Worm (Caenorhabditis elegans): ENCODE data around the gene ebp-2.

ebp-2 gene

ce11 chrII:11440265-11440664 is 2.3 kb upstream of the ebp-2 start, which contains the start of gene VW02B12L.2:
TSS of gene VW02B12L.2 (minus strand) at chrII:11440329.
- peak; percentile 21 for TF ChIP-seq hmg-4 (GFP tag; optimal IDR thresholded peaks at IDR 0.05)
- TF ChIP-seq ets-7 (tag; optimal IDR thresholded peaks at IDR 0.05), result no peak
- TF ChIP-seq scrt-1 (GFP tag; IDR thresholded peaks at IDR 0.05), result no peak
- no peak for TF ChIP-seq pes-1 (GFP tag; IDR thresholded peaks at IDR 0.05)
- TF ChIP-seq ama-1 (optimal IDR thresholded peaks at IDR 0.05), result no peak

DNA sequence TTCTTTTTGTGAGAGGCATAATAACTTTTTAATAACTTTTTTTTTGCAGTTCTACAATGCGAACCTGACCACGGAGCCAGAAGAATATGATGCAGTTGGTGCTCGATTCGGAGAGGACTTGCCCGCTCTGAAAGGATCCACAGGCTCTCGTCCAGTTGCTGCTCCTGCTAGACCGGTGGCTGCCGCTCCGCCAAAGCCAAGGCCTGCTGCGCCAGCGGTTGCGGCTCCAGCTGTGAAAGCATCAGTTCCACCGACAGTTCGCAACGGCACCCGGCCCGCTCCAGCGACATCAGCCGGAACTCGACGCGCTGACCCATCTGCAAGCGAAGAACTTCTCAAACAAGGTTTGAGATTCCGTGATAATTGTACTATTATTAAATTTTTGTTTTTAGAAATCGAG is 603 bp downstream of the ebp-2 start:
- no peak for TF ChIP-seq flt-1 (GFP tag; IDR thresholded peaks at IDR 0.05)
- TF ChIP-seq hnd-1 (tag; optimal IDR thresholded peaks at IDR 0.05), result no peak
- no peak for TF ChIP-seq pes-1 (GFP tag; IDR thresholded peaks at IDR 0.05)
- TF ChIP-seq ets-7 (tag; optimal IDR thresholded peaks at IDR 0.05), result no peak
- no peak for TF ChIP-seq tra-4 (tag; optimal IDR thresholded peaks at IDR 0.05)
- no peak for TF ChIP-seq sea-1 (GFP tag; conservative IDR thresholded peaks at IDR 0.05)

- TF ChIP-seq hmbx-1 (tag; optimal IDR thresholded peaks at IDR 0.05) (no peak), B0310.2 (tag; optimal IDR thresholded peaks at IDR 0.05) (no peak), ets-7 (tag; optimal IDR thresholded peaks at IDR 0.05) (no peak), tra-4 (tag; optimal IDR thresholded peaks at IDR 0.05) (no peak), aly-1 (tag; optimal IDR thresholded peaks at IDR 0.05) (no peak), hnd-1 (tag; optimal IDR thresholded peaks at IDR 0.05) (no peak), flt-1 (GFP tag; IDR thresholded peaks at IDR 0.05) (no peak), scrt-1 (GFP tag; IDR thresholded peaks at IDR 0.05) (no peak), tbx-37 (GFP tag; conservative IDR thresholded peaks at IDR 0.05) (no peak), pes-1 (GFP tag; IDR thresholded peaks at IDR 0.05) (no peak), tbx-11 (GFP tag; IDR thresholded peaks at IDR 0.05) (no peak), hmg-4 (GFP tag; optimal IDR thresholded peaks at IDR 0.05) (no peak), F13C5.2 (tag; optimal IDR thresholded peaks at IDR 0.05) (no peak), sea-1 (GFP tag; conservative IDR thresholded peaks at IDR 0.05) (no peak), ceh-13 (GFP tag; optimal IDR thresholded peaks at IDR 0.05) (no peak)
Measured at ce11 chrII:11443862-11444261, 1.3 kb downstream of the ebp-2 start, which contains the start of gene adbp-1. TSS of gene adbp-1 (plus strand) at chrII:11444162.

DNA sequence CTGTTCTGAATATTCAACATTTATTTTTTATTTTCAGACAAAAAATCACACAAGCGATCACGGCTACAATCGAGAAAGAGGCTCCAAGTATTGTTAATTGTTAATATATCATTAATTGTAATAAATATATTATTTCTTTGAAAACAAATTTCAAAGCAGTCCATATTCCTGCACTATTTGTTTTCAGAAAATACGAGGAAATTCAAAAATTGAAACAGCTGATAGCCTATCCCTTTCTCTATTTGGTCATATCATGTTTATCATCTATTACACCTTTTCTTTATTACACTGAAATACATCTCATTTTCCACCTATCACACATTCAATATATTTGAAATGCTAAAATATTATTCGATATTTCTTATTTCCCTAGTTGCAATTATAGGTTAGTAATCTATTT is 2.4 kb downstream of the ebp-2 start, which contains the start of gene W02B12.13:
Gene W02B12.13, plus strand, starts transcription at position 301 of the 400 bp plus-strand sequence.
- no peak for TF ChIP-seq F13C5.2 (tag; optimal IDR thresholded peaks at IDR 0.05)
- no peak for TF ChIP-seq hnd-1 (tag; optimal IDR thresholded peaks at IDR 0.05)
- no peak for TF ChIP-seq sea-1 (GFP tag; conservative IDR thresholded peaks at IDR 0.05)
- no peak for TF ChIP-seq ets-7 (tag; optimal IDR thresholded peaks at IDR 0.05)
- no peak for TF ChIP-seq ceh-36 (tag; optimal IDR thresholded peaks at IDR 0.05)
- TF ChIP-seq tbx-37 (GFP tag; conservative IDR thresholded peaks at IDR 0.05), result no peak
- no peak for TF ChIP-seq tra-4 (tag; optimal IDR thresholded peaks at IDR 0.05)
- TF ChIP-seq aly-1 (tag; optimal IDR thresholded peaks at IDR 0.05), result no peak
- TF ChIP-seq pes-1 (GFP tag; IDR thresholded peaks at IDR 0.05), result no peak
- TF ChIP-seq tbx-11 (GFP tag; IDR thresholded peaks at IDR 0.05), result no peak
- TF ChIP-seq ama-1 (optimal IDR thresholded peaks at IDR 0.05), result no peak
- no peak for TF ChIP-seq scrt-1 (GFP tag; IDR thresholded peaks at IDR 0.05)
- TF ChIP-seq B0310.2 (tag; optimal IDR thresholded peaks at IDR 0.05), result no peak
- TF ChIP-seq hmg-4 (GFP tag; optimal IDR thresholded peaks at IDR 0.05), result no peak
- no peak for TF ChIP-seq hmbx-1 (tag; optimal IDR thresholded peaks at IDR 0.05)
- no peak for TF ChIP-seq ceh-13 (GFP tag; optimal IDR thresholded peaks at IDR 0.05)
- no peak for TF ChIP-seq flt-1 (GFP tag; IDR thresholded peaks at IDR 0.05)

- TF ChIP-seq pes-1 (GFP tag; IDR thresholded peaks at IDR 0.05), result no peak
- TF ChIP-seq flt-1 (GFP tag; IDR thresholded peaks at IDR 0.05), result no peak
- TF ChIP-seq ets-7 (tag; optimal IDR thresholded peaks at IDR 0.05), result no peak
- TF ChIP-seq aly-1 (tag; optimal IDR thresholded peaks at IDR 0.05), result no peak
- TF ChIP-seq F13C5.2 (tag; optimal IDR thresholded peaks at IDR 0.05), result no peak
- TF ChIP-seq scrt-1 (GFP tag; IDR thresholded peaks at IDR 0.05), result no peak
- no peak for TF ChIP-seq ama-1 (optimal IDR thresholded peaks at IDR 0.05)
- no peak for TF ChIP-seq hnd-1 (tag; optimal IDR thresholded peaks at IDR 0.05)
- no peak for TF ChIP-seq ceh-13 (GFP tag; optimal IDR thresholded peaks at IDR 0.05)
- no peak for TF ChIP-seq hmbx-1 (tag; optimal IDR thresholded peaks at IDR 0.05)
- no peak for TF ChIP-seq hmg-4 (GFP tag; optimal IDR thresholded peaks at IDR 0.05)
Measured at ce11 chrII:11448753-11449152, 6.2 kb downstream of the ebp-2 start, which contains the start of gene W02B12.1. TSS of gene W02B12.1 (plus strand) at chrII:11449021.

DNA sequence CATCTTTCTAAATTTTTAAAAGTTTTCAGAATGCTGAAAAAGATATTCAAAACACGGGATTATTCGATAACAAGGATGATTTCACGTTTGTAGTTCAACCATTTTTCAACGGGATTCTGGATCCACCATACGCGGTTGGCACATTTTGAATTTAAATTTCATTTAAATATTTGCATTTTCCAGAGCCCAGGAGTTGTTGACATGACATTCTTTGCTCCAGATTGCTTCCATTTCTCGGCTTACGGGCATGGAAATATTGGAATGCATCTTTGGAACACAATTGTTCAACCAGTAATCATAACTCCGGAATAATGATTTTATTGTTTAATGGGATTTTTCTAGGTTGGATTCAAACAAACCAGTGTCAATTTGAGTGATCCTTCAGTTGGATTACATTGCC is 8.4 kb downstream of the ebp-2 start:
- TF ChIP-seq scrt-1 (GFP tag; IDR thresholded peaks at IDR 0.05) (no peak), tbx-37 (GFP tag; conservative IDR thresholded peaks at IDR 0.05) (no peak), ama-1 (optimal IDR thresholded peaks at IDR 0.05) (no peak), hnd-1 (tag; optimal IDR thresholded peaks at IDR 0.05) (no peak), flt-1 (GFP tag; IDR thresholded peaks at IDR 0.05) (no peak), tbx-11 (GFP tag; IDR thresholded peaks at IDR 0.05) (no peak)

DNA sequence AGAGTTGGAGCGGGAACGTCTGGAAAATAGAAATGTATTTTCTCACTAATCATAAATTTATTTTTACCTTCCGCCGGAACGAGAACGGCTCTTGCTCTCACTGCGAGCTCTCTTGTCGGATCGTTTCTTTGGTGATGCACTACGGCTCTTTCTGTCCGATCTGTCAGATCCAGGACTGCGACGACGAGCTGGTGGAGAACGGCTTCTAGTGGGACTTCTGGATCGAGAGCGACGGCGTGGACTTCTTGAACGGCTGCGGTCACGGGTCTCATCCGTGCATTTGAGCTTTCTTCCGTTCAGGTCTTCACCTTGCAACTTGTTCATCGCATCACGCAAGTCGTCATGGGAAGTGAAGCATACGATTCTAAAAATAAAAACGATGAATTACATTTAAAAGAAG is 9.2 kb downstream of the ebp-2 start:
- TF ChIP-seq flt-1 (GFP tag; IDR thresholded peaks at IDR 0.05) (no peak), pes-1 (GFP tag; IDR thresholded peaks at IDR 0.05) (no peak), scrt-1 (GFP tag; IDR thresholded peaks at IDR 0.05) (no peak), tbx-11 (GFP tag; IDR thresholded peaks at IDR 0.05) (no peak), hnd-1 (tag; optimal IDR thresholded peaks at IDR 0.05) (no peak), aly-1 (tag; optimal IDR thresholded peaks at IDR 0.05) (no peak), sea-1 (GFP tag; conservative IDR thresholded peaks at IDR 0.05) (no peak), hmbx-1 (tag; optimal IDR thresholded peaks at IDR 0.05) (no peak), F13C5.2 (tag; optimal IDR thresholded peaks at IDR 0.05) (no peak)

DNA sequence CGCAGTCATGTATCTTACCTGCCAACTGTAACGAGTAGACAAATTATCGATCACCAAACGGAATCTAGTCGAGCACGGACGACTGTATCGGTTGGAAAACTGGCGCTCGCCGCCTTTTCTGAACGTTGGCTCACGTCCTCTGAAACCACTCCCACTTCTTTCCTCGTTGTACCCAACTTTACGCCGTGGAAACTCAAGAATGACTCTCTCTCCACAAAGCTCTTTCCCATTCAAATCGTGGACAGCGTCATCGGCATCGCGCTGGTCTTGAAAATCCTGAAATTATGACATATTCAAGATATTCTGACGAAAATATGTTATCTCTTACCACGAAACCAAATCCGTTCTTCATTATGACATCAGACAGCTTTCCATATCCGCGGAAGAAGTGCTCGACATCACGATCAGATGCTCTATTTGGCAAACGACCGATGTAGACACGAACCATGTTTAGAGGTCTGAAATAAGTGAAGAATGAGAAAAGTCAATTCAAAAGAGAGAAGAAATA is 10.0 kb downstream of the ebp-2 start, which contains the start of gene rsp-2:
Gene rsp-2, minus strand, starts transcription at position 458 of the 508 bp plus-strand sequence.
- TF ChIP-seq sea-1 (GFP tag; conservative IDR thresholded peaks at IDR 0.05), result no peak
- no peak for TF ChIP-seq ama-1 (optimal IDR thresholded peaks at IDR 0.05)
- TF ChIP-seq tbx-11 (GFP tag; IDR thresholded peaks at IDR 0.05), result no peak
- no peak for TF ChIP-seq B0310.2 (tag; optimal IDR thresholded peaks at IDR 0.05)
- no peak for TF ChIP-seq tbx-37 (GFP tag; conservative IDR thresholded peaks at IDR 0.05)
- no peak for TF ChIP-seq ceh-36 (tag; optimal IDR thresholded peaks at IDR 0.05)
- TF ChIP-seq hnd-1 (tag; optimal IDR thresholded peaks at IDR 0.05), result no peak
- no peak for TF ChIP-seq ceh-13 (GFP tag; optimal IDR thresholded peaks at IDR 0.05)
- no peak for TF ChIP-seq F13C5.2 (tag; optimal IDR thresholded peaks at IDR 0.05)
- no peak for TF ChIP-seq flt-1 (GFP tag; IDR thresholded peaks at IDR 0.05)
- no peak for TF ChIP-seq hmbx-1 (tag; optimal IDR thresholded peaks at IDR 0.05)

All from whole organism, early embryonic.